Worm (Caenorhabditis elegans): ENCODE measurements around the gene shw-3.

The shw-3 gene

ce11 chrV:12987061-12987460, at the start of gene shw-3:
Gene shw-3 (minus strand): TSS chrV:12987161.
- TF ChIP-seq rpc-1 (optimal IDR thresholded peaks at IDR 0.05): no peak
- no peak for TF ChIP-seq rpc-1 (tag; optimal IDR thresholded peaks at IDR 0.05)
- no peak for TF ChIP-seq somi-1 (GFP tag; optimal IDR thresholded peaks at IDR 0.05)
- TF ChIP-seq madf-6 (GFP tag; IDR thresholded peaks at IDR 0.05): no peak
- TF ChIP-seq F23B12.7 (tag; optimal IDR thresholded peaks at IDR 0.05; ENCODE audit: insufficient read depth): no peak
- TF ChIP-seq B0035.1 (tag; optimal IDR thresholded peaks at IDR 0.05): no peak
- TF ChIP-seq zfh-2 (GFP tag; conservative IDR thresholded peaks at IDR 0.05): no peak
- TF ChIP-seq nhr-80 (tag; optimal IDR thresholded peaks at IDR 0.05): no peak

ce11 chrV:13036466-13036865, 49.5 kb upstream of the shw-3 start, which contains the start of gene W07G4.2:
Gene W07G4.2 (minus strand): TSS chrV:13036566.
- TF ChIP-seq tbp1 (GFP tag; optimal IDR thresholded peaks at IDR 0.05) (no peak), mes-4 (tag; optimal IDR thresholded peaks at IDR 0.05) (no peak), athp-1 (tag; optimal IDR thresholded peaks at IDR 0.05) (no peak)

ce11 chrV:13034604-13035003, 47.6 kb upstream of the shw-3 start, which contains the start of gene W07G4.7:
Gene W07G4.7 (minus strand): TSS chrV:13034704.
- TF ChIP-seq madf-8 (GFP tag; conservative IDR thresholded peaks at IDR 0.05): no peak
- no peak for TF ChIP-seq Y56A3A.18 (GFP tag; IDR thresholded peaks at IDR 0.05)
- no peak for TF ChIP-seq F57C9.4 (tag; optimal IDR thresholded peaks at IDR 0.05)
- TF ChIP-seq ztf-25 (GFP tag; IDR thresholded peaks at IDR 0.05): no peak
- no peak for TF ChIP-seq hsf-1 (GFP tag; IDR thresholded peaks at IDR 0.05)
- no peak for TF ChIP-seq dpl-1 (GFP tag; optimal IDR thresholded peaks at IDR 0.05)
- TF ChIP-seq B0261.1 (tag; optimal IDR thresholded peaks at IDR 0.05): no peak
- no peak for TF ChIP-seq efl-1 (GFP tag; optimal IDR thresholded peaks at IDR 0.05)
- no peak for TF ChIP-seq him-1 (tag; optimal IDR thresholded peaks at IDR 0.05)
- no peak for TF ChIP-seq ztf-6 (GFP tag; IDR thresholded peaks at IDR 0.05)
- no peak for TF ChIP-seq snpc-1.3 (tag; optimal IDR thresholded peaks at IDR 0.05; ENCODE audit: insufficient read depth)
- TF ChIP-seq madf-10 (tag; optimal IDR thresholded peaks at IDR 0.05): no peak

- TF ChIP-seq cebp-2 (GFP tag; IDR thresholded peaks at IDR 0.05): no peak
These were observed 46.3 kb upstream of the shw-3 start, which contains the start of gene W07G4.1 for ce11 chrV:13033223-13033622. Gene W07G4.1 (plus strand): TSS chrV:13033523.

- TF ChIP-seq sptf-2 (GFP tag; optimal IDR thresholded peaks at IDR 0.05): no peak
- TF ChIP-seq ztf-25 (GFP tag; IDR thresholded peaks at IDR 0.05): no peak
- no peak for TF ChIP-seq nhr-90 (tag; optimal IDR thresholded peaks at IDR 0.05)
- TF ChIP-seq him-1 (tag; optimal IDR thresholded peaks at IDR 0.05): no peak
- TF ChIP-seq bed-1 (GFP tag; IDR thresholded peaks at IDR 0.05): no peak
- TF ChIP-seq nhr-120 (GFP tag; IDR thresholded peaks at IDR 0.05): no peak
- TF ChIP-seq repo-1 (tag; optimal IDR thresholded peaks at IDR 0.05): no peak
- no peak for TF ChIP-seq cebp-1 (GFP tag; IDR thresholded peaks at IDR 0.05)
- no peak for TF ChIP-seq cebp-1 (tag; optimal IDR thresholded peaks at IDR 0.05)
- TF ChIP-seq dox-1 (GFP tag; IDR thresholded peaks at IDR 0.05): no peak
- TF ChIP-seq hsf-1 (GFP tag; IDR thresholded peaks at IDR 0.05): no peak
- TF ChIP-seq fkh-3 (tag; optimal IDR thresholded peaks at IDR 0.05): no peak
- no peak for TF ChIP-seq Y95B8A.8 (GFP tag; IDR thresholded peaks at IDR 0.05)
- no peak for TF ChIP-seq F37B4.10 (GFP tag; IDR thresholded peaks at IDR 0.05)
- TF ChIP-seq B0019.2 (GFP tag; conservative IDR thresholded peaks at IDR 0.05): no peak
- no peak for TF ChIP-seq chd-7 (tag; optimal IDR thresholded peaks at IDR 0.05)
- no peak for TF ChIP-seq let-607 (tag; optimal IDR thresholded peaks at IDR 0.05)
- no peak for TF ChIP-seq efl-1 (GFP tag; optimal IDR thresholded peaks at IDR 0.05)
These were observed 41.9 kb upstream of the shw-3 start for ce11 chrV:13028871-13029270.

All from whole organism, young adult.